Worm (Caenorhabditis elegans) whole organism, L4 larva: ENCODE results near the gene F28C1.1.

Source experiments
- D1046.2 ChIP-seq: fragments of 200-800 bp; sonication (Bioruptor generic); IDR thresholded peaks from 2 replicates; pipeline ENCODE4 v1.3.6; 2022; ENCODE audit warnings: missing genetic modification characterization, missing compliant biosample characterization
- F26F4.8 ChIP-seq: fragments of 200-800 bp; sonication (Bioruptor generic); conservative IDR thresholded peaks from 2 replicates; pipeline ENCODE4 v1.3.6; 2022; ENCODE audit warnings: missing genetic modification characterization, missing compliant biosample characterization
- F49E8.2 ChIP-seq: sonication (generic microtip); optimal IDR thresholded peaks from 2 replicates; lab custom pipeline; 2016; ENCODE audit warnings: missing compliant biosample characterization, mild to moderate bottlenecking, missing genetic modification characterization, borderline replicate concordance
- R02D3.7 ChIP-seq: fragments of 150-350 bp; sonication (generic microtip); optimal IDR thresholded peaks from 3 replicates; lab custom pipeline; 2014; ENCODE audit warnings: missing biosample characterization, missing genetic modification characterization
- T26A8.4 ChIP-seq: fragments of 200-800 bp; sonication (Bioruptor generic); IDR thresholded peaks from 2 replicates; pipeline ENCODE4 v1.3.6; 2022; ENCODE audit warnings: missing genetic modification characterization, missing compliant biosample characterization
- Y105C5A.15 ChIP-seq: fragments of 200-800 bp; sonication (Bioruptor generic); IDR thresholded peaks from 2 replicates; pipeline ENCODE4 v1.3.6; 2022; ENCODE audit warnings: missing genetic modification characterization, missing compliant biosample characterization
- ZK337.2 ChIP-seq: fragments of 200-800 bp; sonication (Bioruptor generic); IDR thresholded peaks from 2 replicates; pipeline ENCODE4 v1.3.6; 2022; ENCODE audit warnings: missing genetic modification reagents, missing genetic modification characterization, missing compliant biosample characterization
- aly-2 ChIP-seq: sonication (generic microtip); optimal IDR thresholded peaks from 2 replicates; lab custom pipeline; 2018; ENCODE audit warnings: missing biosample characterization, missing genetic modification characterization
- ama-1 ChIP-seq: fragments of 150-350 bp; optimal IDR thresholded peaks from 2 replicates; lab custom pipeline; 2014; ENCODE audit warnings: inconsistent platforms, mixed read lengths
- attf-4 ChIP-seq: sonication (generic microtip); optimal IDR thresholded peaks from 3 replicates; lab custom pipeline; 2017; ENCODE audit warnings: missing biosample characterization, missing genetic modification characterization
- ceh-62 ChIP-seq: sonication (generic microtip); optimal IDR thresholded peaks from 2 replicates; lab custom pipeline; 2017; ENCODE audit warnings: missing biosample characterization, missing genetic modification characterization
- ces-1 ChIP-seq: fragments of 150-350 bp; sonication (generic microtip); optimal IDR thresholded peaks from 4 replicates; lab custom pipeline; 2014; ENCODE audit warnings: missing biosample characterization, missing genetic modification reagents, missing genetic modification characterization
- daf-16 ChIP-seq, 3 experiments: sonication (generic microtip); optimal IDR thresholded peaks; 2 replicates each; lab custom pipeline; 2016 to 2017; ENCODE audit warnings: missing genetic modification characterization in 3 of 3, missing genetic modification reagents in 3 of 3, mild to moderate bottlenecking in 2 of 3, missing compliant biosample characterization in 2 of 3, missing biosample characterization in 1 of 3, moderate library complexity in 1 of 3
- daf-19 ChIP-seq: fragments of 200-800 bp; sonication (Bioruptor generic); conservative IDR thresholded peaks from 2 replicates; pipeline ENCODE4 v1.3.6; 2022; ENCODE audit warnings: missing genetic modification characterization, missing compliant biosample characterization
- dmd-6 ChIP-seq: fragments of 200-800 bp; sonication (Bioruptor generic); IDR thresholded peaks from 2 replicates; pipeline ENCODE4 v1.3.6; 2022; ENCODE audit warnings: missing genetic modification reagents, missing genetic modification characterization, missing compliant biosample characterization
- duxl-1 ChIP-seq: sonication (generic microtip); optimal IDR thresholded peaks from 2 replicates; lab custom pipeline; 2016; ENCODE audit warnings: mild to moderate bottlenecking, missing genetic modification characterization, moderate library complexity, missing compliant biosample characterization; ENCODE audit not compliant: poor library complexity
- dve-1 ChIP-seq: sonication (generic microtip); optimal IDR thresholded peaks from 2 replicates; lab custom pipeline; 2017; ENCODE audit warnings: antibody characterized with exemption, mild to moderate bottlenecking, missing genetic modification characterization, missing compliant biosample characterization; ENCODE audit not compliant: insufficient read depth
- egl-27 ChIP-seq: sonication (generic microtip); optimal IDR thresholded peaks from 3 replicates; lab custom pipeline; 2017; ENCODE audit warnings: missing biosample characterization, missing genetic modification reagents, missing genetic modification characterization
- hif-1 ChIP-seq, 2 experiments: sonication (generic microtip); optimal IDR thresholded peaks; 2 replicates each; lab custom pipeline; 2016 to 2017; ENCODE audit warnings: missing compliant biosample characterization in 2 of 2, missing genetic modification characterization in 2 of 2, missing genetic modification reagents in 2 of 2, missing genotype in 2 of 2, mild to moderate bottlenecking in 1 of 2
- lin-38 ChIP-seq: fragments of 200-800 bp; sonication (Bioruptor generic); IDR thresholded peaks from 2 replicates; pipeline ENCODE4 v1.3.6; 2022; ENCODE audit warnings: missing genetic modification reagents, missing genetic modification characterization, missing compliant biosample characterization
- lir-3 ChIP-seq: sonication (generic microtip); optimal IDR thresholded peaks from 2 replicates; lab custom pipeline; 2016; ENCODE audit warnings: mild to moderate bottlenecking, missing genetic modification characterization, missing compliant biosample characterization
- madf-9 ChIP-seq: fragments of 200-800 bp; sonication (Bioruptor generic); conservative IDR thresholded peaks from 2 replicates; pipeline ENCODE4 v1.3.6; 2022; ENCODE audit warnings: missing genetic modification reagents, missing genetic modification characterization, missing compliant biosample characterization
- mdl-1 ChIP-seq, 2 experiments: fragments of 150-350 bp in 1 of 2; sonication (generic microtip) in 1 of 2; optimal IDR thresholded peaks; 2 replicates each; lab custom pipeline; 2014 to 2017; ENCODE audit warnings: missing biosample characterization in 2 of 2, missing genetic modification characterization in 2 of 2
- mep-1 ChIP-seq: fragments of 150-350 bp; sonication (generic microtip); optimal IDR thresholded peaks from 3 replicates; lab custom pipeline; 2014; ENCODE audit warnings: missing biosample characterization, missing genetic modification characterization
- mes-2 ChIP-seq: sonication (generic microtip); optimal IDR thresholded peaks from 2 replicates; lab custom pipeline; 2016; ENCODE audit warnings: missing genotype, mild to moderate bottlenecking, missing genetic modification characterization, missing compliant biosample characterization; ENCODE audit not compliant: poor library complexity, severe bottlenecking
- mxl-3 ChIP-seq: fragments of 200-800 bp; sonication (Bioruptor generic); optimal IDR thresholded peaks from 2 replicates; lab custom pipeline; 2018; ENCODE audit warnings: mild to moderate bottlenecking, missing genetic modification characterization, missing compliant biosample characterization
- nhr-10 ChIP-seq: fragments of 150-350 bp; optimal IDR thresholded peaks from 2 replicates; lab custom pipeline; 2014; ENCODE audit warnings: missing biosample characterization, missing genetic modification characterization
- nhr-28 ChIP-seq: fragments of 150-350 bp; optimal IDR thresholded peaks from 2 replicates; lab custom pipeline; 2014; ENCODE audit warnings: missing biosample characterization, missing genetic modification characterization
- nhr-6 ChIP-seq: fragments of 150-350 bp; optimal IDR thresholded peaks from 2 replicates; lab custom pipeline; 2014; ENCODE audit warnings: missing biosample characterization, missing genetic modification characterization
- nhr-76 ChIP-seq: fragments of 150-350 bp; optimal IDR thresholded peaks from 2 replicates; lab custom pipeline; 2014; ENCODE audit warnings: missing biosample characterization, missing genetic modification characterization
- nhr-77 ChIP-seq: fragments of 150-350 bp; optimal IDR thresholded peaks from 2 replicates; lab custom pipeline; 2014; ENCODE audit warnings: missing biosample characterization, missing genetic modification characterization
- php-3 ChIP-seq: fragments of 200-800 bp; sonication (Bioruptor generic); IDR thresholded peaks from 2 replicates; pipeline ENCODE4 v1.3.6; 2022; ENCODE audit warnings: missing genetic modification reagents, missing genetic modification characterization, missing compliant biosample characterization
- pqm-1 ChIP-seq: sonication (generic microtip); optimal IDR thresholded peaks from 2 replicates; lab custom pipeline; 2017; ENCODE audit warnings: missing biosample characterization, missing genetic modification characterization
- saeg-2 ChIP-seq: fragments of 200-800 bp; sonication (Bioruptor generic); IDR thresholded peaks from 2 replicates; pipeline ENCODE4 v1.3.6; 2022; ENCODE audit warnings: missing genetic modification reagents, missing genetic modification characterization, missing compliant biosample characterization
- sdz-12 ChIP-seq: fragments of 200-800 bp; sonication (Bioruptor generic); optimal IDR thresholded peaks from 2 replicates; lab custom pipeline; 2018; ENCODE audit warnings: mild to moderate bottlenecking, missing genetic modification characterization, missing compliant biosample characterization
- set-16 ChIP-seq: fragments of 200-800 bp; sonication (Bioruptor generic); IDR thresholded peaks from 2 replicates; pipeline ENCODE4 v1.3.6; 2022; ENCODE audit warnings: missing genetic modification reagents, missing genetic modification characterization, missing compliant biosample characterization
- snpc-1.2 ChIP-seq: fragments of 200-800 bp; sonication (Bioruptor generic); IDR thresholded peaks from 2 replicates; pipeline ENCODE4 v1.3.6; 2022; ENCODE audit warnings: missing genetic modification reagents, missing genetic modification characterization, missing compliant biosample characterization
- unc-39 ChIP-seq: sonication (generic microtip); optimal IDR thresholded peaks from 2 replicates; lab custom pipeline; 2017; ENCODE audit warnings: missing biosample characterization, missing genetic modification characterization
- unc-62 ChIP-seq, 3 experiments: fragments of 150-350 bp in 1 of 3; sonication (generic microtip); optimal IDR thresholded peaks in 2 of 3; peaks in 1 of 3; 1 replicate in 1 of 3; 2 replicates in 2 of 3; lab custom pipeline; 2014 to 2017; ENCODE audit warnings: missing biosample characterization in 3 of 3, missing genetic modification characterization in 3 of 3, missing genetic modification reagents in 3 of 3, missing genotype in 1 of 3
- zfp-2 ChIP-seq: sonication (generic microtip); optimal IDR thresholded peaks from 2 replicates; lab custom pipeline; 2016; ENCODE audit warnings: mild to moderate bottlenecking, missing genetic modification characterization, missing compliant biosample characterization
- zfp-3 ChIP-seq: fragments of 200-800 bp; sonication (Bioruptor generic); conservative IDR thresholded peaks from 2 replicates; pipeline ENCODE4 v1.3.6; 2022; ENCODE audit warnings: missing genetic modification reagents, missing genetic modification characterization, missing compliant biosample characterization
- zip-11 ChIP-seq: fragments of 200-800 bp; sonication (Bioruptor generic); IDR thresholded peaks from 2 replicates; pipeline ENCODE4 v1.3.6; 2022; ENCODE audit warnings: missing genetic modification characterization, missing compliant biosample characterization
- ztf-7 ChIP-seq: fragments of 150-350 bp; optimal IDR thresholded peaks from 2 replicates; lab custom pipeline; 2014; ENCODE audit warnings: missing biosample characterization, missing genetic modification characterization

F28C1.1 gene

DNA sequence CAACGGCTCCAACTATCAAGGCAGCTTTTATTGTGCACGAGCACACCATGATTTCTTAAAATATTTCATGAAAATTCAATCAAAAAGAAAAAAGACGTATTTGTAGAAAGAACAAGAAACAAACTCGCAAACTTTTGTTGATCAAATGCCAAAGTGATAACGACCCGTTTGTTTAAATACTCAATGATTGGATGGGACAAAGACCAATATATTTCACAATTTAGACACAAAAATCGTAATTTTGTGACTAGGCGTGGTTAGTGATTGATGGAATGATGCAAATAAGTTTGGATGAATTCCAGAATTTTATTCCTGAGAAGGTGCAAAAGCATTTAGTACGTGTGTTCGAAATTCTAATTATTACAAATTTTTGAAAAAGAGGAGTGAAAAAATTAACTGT lies 34.9 kb upstream of the F28C1.1 start, which contains the start of gene cdr-2:
TSS of gene cdr-2 (minus strand) at position 54 of the 400 bp plus-strand sequence.
- TF ChIP-seq nhr-28 (tag; lab: Kevin White, UChicago): peak; percentile 70
- no peak for TF ChIP-seq zfp-3
- TF ChIP-seq mes-2 (tag; lab: Kevin White, UChicago): no peak
- TF ChIP-seq snpc-1.2 (GFP tag; lab: Robert Waterston, UW): no peak
- no peak for TF ChIP-seq zfp-2
- no peak for TF ChIP-seq R02D3.7 (tag; lab: Kevin White, UChicago)
- TF ChIP-seq lir-3: no peak
- no peak for TF ChIP-seq F49E8.2
- no peak for TF ChIP-seq zip-11 (GFP tag; lab: Robert Waterston, UW)
- TF ChIP-seq saeg-2 (GFP tag; lab: Robert Waterston, UW): no peak
- no peak for TF ChIP-seq egl-27
- TF ChIP-seq nhr-10 (tag; lab: Kevin White, UChicago): no peak
- no peak for TF ChIP-seq Y105C5A.15
- no peak for TF ChIP-seq sdz-12 (GFP tag; lab: Kevin White, UChicago)
- peak; percentile 61 for TF ChIP-seq pqm-1 (tag; lab: Kevin White, UChicago)
- TF ChIP-seq madf-9 (GFP tag; lab: Robert Waterston, UW): no peak
- no peak for TF ChIP-seq mep-1 (tag; lab: Kevin White, UChicago)
- TF ChIP-seq ama-1: no peak
- no peak for TF ChIP-seq mxl-3 (GFP tag; lab: Kevin White, UChicago)
- no peak for TF ChIP-seq unc-39 (tag; lab: Kevin White, UChicago)
- no peak for TF ChIP-seq unc-62 (GFP tag; optimal IDR thresholded peaks at IDR 0.05 in 1 of 2; lab: Kevin White, UChicago)
- no peak for TF ChIP-seq unc-62 (tag; optimal IDR thresholded peaks at IDR 0.05; lab: Kevin White, UChicago)
- no peak for TF ChIP-seq php-3 (GFP tag; lab: Robert Waterston, UW)
- no peak for TF ChIP-seq daf-19 (GFP tag; lab: Robert Waterston, UW)
- TF ChIP-seq dve-1 (tag; lab: Kevin White, UChicago): peak; percentile 47
- TF ChIP-seq daf-16 (GFP tag; optimal IDR thresholded peaks at IDR 0.05; lab: Kevin White, UChicago): no peak
- peak; percentile 63 for TF ChIP-seq daf-16 (tag; optimal IDR thresholded peaks at IDR 0.05; lab: Kevin White, UChicago)
- TF ChIP-seq ces-1 (GFP tag; lab: Kevin White, UChicago): no peak
- no peak for TF ChIP-seq ztf-7
- no peak for TF ChIP-seq F26F4.8
- TF ChIP-seq nhr-76 (tag; lab: Kevin White, UChicago): no peak
- no peak for TF ChIP-seq hif-1 (tag; optimal IDR thresholded peaks at IDR 0.05; lab: Kevin White, UChicago)
- TF ChIP-seq nhr-6 (tag; lab: Kevin White, UChicago): no peak
- TF ChIP-seq ZK337.2 (GFP tag; lab: Robert Waterston, UW): no peak
- no peak for TF ChIP-seq D1046.2 (GFP tag; lab: Robert Waterston, UW)
- no peak for TF ChIP-seq duxl-1 (tag; lab: Kevin White, UChicago)
- no peak for TF ChIP-seq set-16 (GFP tag; lab: Robert Waterston, UW)
- no peak for TF ChIP-seq lin-38 (GFP tag; lab: Robert Waterston, UW)
- peak; percentile 77 for TF ChIP-seq dmd-6 (GFP tag; lab: Robert Waterston, UW)
- TF ChIP-seq attf-4 (tag; lab: Kevin White, UChicago): no peak
- TF ChIP-seq nhr-77 (tag; lab: Kevin White, UChicago): peak; percentile 23
- no peak for TF ChIP-seq T26A8.4 (GFP tag; lab: Robert Waterston, UW)
- TF ChIP-seq ceh-62 (tag; lab: Kevin White, UChicago): no peak
- TF ChIP-seq mdl-1 (tag; optimal IDR thresholded peaks at IDR 0.05; lab: Kevin White, UChicago): no peak
- TF ChIP-seq aly-2 (tag; lab: Kevin White, UChicago): no peak
- TF ChIP-seq, all 104 proteins: peak for 6
